5 worm cellular contexts compared by ENCODE assay signal in genomic region chrIV:3694638-3695037, ce11.
TF ChIP-seq lines count a peak whose summit lies in the region.

Gene taf-6.2 (minus strand): TSS chrIV:3694733.
Gene Y37E11AL.3 (plus strand): TSS chrIV:3694935.

TF ChIP-seq in whole organism, L1 larva, 84 proteins besides CTCF, POLR2A, EP300 and RAD21 (continued from another document and continues in another):
- peak; percentile 41 for TF ChIP-seq irx-1 (tag; optimal IDR thresholded peaks at IDR 0.05; lab: Kevin White, UChicago)
- TF ChIP-seq mep-1 (tag; optimal IDR thresholded peaks at IDR 0.05; lab: Kevin White, UChicago) = peak; percentile 68
- peak; percentile 0 to 69 (median 60) for TF ChIP-seq ceh-82 (tag; optimal IDR thresholded peaks at IDR 0.05; lab: Kevin White, UChicago)
- TF ChIP-seq unc-62 (GFP tag; optimal IDR thresholded peaks at IDR 0.05; lab: Kevin White, UChicago) = no peak
- TF ChIP-seq ztf-11 (tag; optimal IDR thresholded peaks at IDR 0.05; lab: Kevin White, UChicago) = no peak
- no peak for TF ChIP-seq nhr-76 (tag; optimal IDR thresholded peaks at IDR 0.05; lab: Kevin White, UChicago)
- TF ChIP-seq snpc-4 (tag; optimal IDR thresholded peaks at IDR 0.05; lab: Kevin White, UChicago) = no peak
- no peak for TF ChIP-seq unc-98 (GFP tag; IDR thresholded peaks at IDR 0.05; lab: Robert Waterston, UW)
- no peak for TF ChIP-seq aha-1 (tag; optimal IDR thresholded peaks at IDR 0.05; lab: Kevin White, UChicago)
- no peak for TF ChIP-seq mab-9 (GFP tag; IDR thresholded peaks at IDR 0.05; lab: Robert Waterston, UW)
- TF ChIP-seq nhr-77 (tag; optimal IDR thresholded peaks at IDR 0.05; lab: Kevin White, UChicago) = no peak
- TF ChIP-seq lin-15B (tag; optimal IDR thresholded peaks at IDR 0.05; lab: Kevin White, UChicago) = peak; percentile 64
- no peak for TF ChIP-seq nhr-12 (tag; optimal IDR thresholded peaks at IDR 0.05; lab: Kevin White, UChicago)
- no peak for TF ChIP-seq hpl-2 (GFP tag; optimal IDR thresholded peaks at IDR 0.05; lab: Kevin White, UChicago)
- TF ChIP-seq C34B4.2 (tag; optimal IDR thresholded peaks at IDR 0.05; lab: Kevin White, UChicago) = no peak
- no peak for TF ChIP-seq sup-37 (GFP tag; optimal IDR thresholded peaks at IDR 0.05; lab: Kevin White, UChicago)
- TF ChIP-seq nhr-47 (tag; optimal IDR thresholded peaks at IDR 0.05; lab: Kevin White, UChicago) = peak; percentile 75
- TF ChIP-seq zag-1 (tag; optimal IDR thresholded peaks at IDR 0.05; lab: Kevin White, UChicago) = no peak
- no peak for TF ChIP-seq rnt-1 (tag; optimal IDR thresholded peaks at IDR 0.05; lab: Kevin White, UChicago)
- no peak for TF ChIP-seq nhr-237 (tag; optimal IDR thresholded peaks at IDR 0.05; lab: Kevin White, UChicago)
- TF ChIP-seq alr-1 (tag; optimal IDR thresholded peaks at IDR 0.05; lab: Kevin White, UChicago; ENCODE audit: borderline replicate concordance) = no peak
- TF ChIP-seq ets-5 (GFP tag; IDR thresholded peaks at IDR 0.05; lab: Robert Waterston, UW) = no peak
- no peak; the same call in 1 of the 2 replicates for TF ChIP-seq nhr-19 (GFP tag; conservative IDR thresholded peaks at IDR 0.05; lab: Robert Waterston, UW)
- TF ChIP-seq elt-3 (tag; optimal IDR thresholded peaks at IDR 0.05; lab: Kevin White, UChicago) = peak in 1 of 6 experiments; percentile 22
- TF ChIP-seq fkh-10 (GFP tag; optimal IDR thresholded peaks at IDR 0.05; lab: Kevin White, UChicago) = no peak
- TF ChIP-seq blmp-1 (tag; optimal IDR thresholded peaks at IDR 0.05; lab: Kevin White, UChicago) = peak; percentile 57
- TF ChIP-seq fos-1 (tag; optimal IDR thresholded peaks at IDR 0.05; lab: Kevin White, UChicago) = no peak

TF ChIP-seq in whole organism, L2 larva, 48 proteins besides CTCF, POLR2A, EP300 and RAD21 (continued from another document and continues in another):
- peak; percentile 52 for TF ChIP-seq crh-2 (tag; optimal IDR thresholded peaks at IDR 0.05; lab: Kevin White, UChicago)
- TF ChIP-seq unc-39 (tag; optimal IDR thresholded peaks at IDR 0.05; lab: Kevin White, UChicago) = no peak
- no peak for TF ChIP-seq nhr-12 (tag; optimal IDR thresholded peaks at IDR 0.05; lab: Kevin White, UChicago)
- TF ChIP-seq nhr-237 (tag; optimal IDR thresholded peaks at IDR 0.05; lab: Kevin White, UChicago) = no peak
- TF ChIP-seq lin-13 (GFP tag; optimal IDR thresholded peaks at IDR 0.05; lab: Kevin White, UChicago) = peak; percentile 50
- TF ChIP-seq gmeb-1 (tag; optimal IDR thresholded peaks at IDR 0.05; lab: Kevin White, UChicago) = peak; percentile 93
- no peak for TF ChIP-seq Y55F3AM.14 (GFP tag; optimal IDR thresholded peaks at IDR 0.05; lab: Kevin White, UChicago)
- TF ChIP-seq ceh-82 (tag; optimal IDR thresholded peaks at IDR 0.05; lab: Kevin White, UChicago) = no peak
- no peak for TF ChIP-seq alr-1 (tag; optimal IDR thresholded peaks at IDR 0.05; lab: Kevin White, UChicago)
- no peak for TF ChIP-seq lin-39 (tag; optimal IDR thresholded peaks at IDR 0.05; lab: Kevin White, UChicago)
- TF ChIP-seq snpc-4 (tag; optimal IDR thresholded peaks at IDR 0.05; lab: Kevin White, UChicago) = no peak
- peak; percentile 33 for TF ChIP-seq nhr-129 (tag; optimal IDR thresholded peaks at IDR 0.05; lab: Kevin White, UChicago)
- TF ChIP-seq elt-1 (tag; optimal IDR thresholded peaks at IDR 0.05; lab: Kevin White, UChicago) = no peak
- no peak for TF ChIP-seq nhr-77 (tag; optimal IDR thresholded peaks at IDR 0.05; lab: Kevin White, UChicago)
- no peak for TF ChIP-seq blmp-1 (tag; optimal IDR thresholded peaks at IDR 0.05; lab: Kevin White, UChicago; ENCODE audit: insufficient read depth)
- TF ChIP-seq fos-1 (tag; optimal IDR thresholded peaks at IDR 0.05; lab: Kevin White, UChicago) = no peak
- peak; percentile 73 for TF ChIP-seq C34F6.9 (tag; optimal IDR thresholded peaks at IDR 0.05; lab: Kevin White, UChicago)
- TF ChIP-seq nhr-21 (tag; optimal IDR thresholded peaks at IDR 0.05; lab: Kevin White, UChicago) = no peak
- TF ChIP-seq sem-4 (tag; optimal IDR thresholded peaks at IDR 0.05; lab: Kevin White, UChicago) = no peak
- no peak for TF ChIP-seq nhr-11 (tag; optimal IDR thresholded peaks at IDR 0.05; lab: Kevin White, UChicago)
- TF ChIP-seq peb-1 (tag; optimal IDR thresholded peaks at IDR 0.05; lab: Kevin White, UChicago) = no peak
- peak; percentile 74 for TF ChIP-seq unc-55 (GFP tag; optimal IDR thresholded peaks at IDR 0.05; lab: Kevin White, UChicago)
- TF ChIP-seq ceh-16 (tag; optimal IDR thresholded peaks at IDR 0.05; lab: Kevin White, UChicago) = no peak
- TF ChIP-seq ztf-1 (GFP tag; conservative IDR thresholded peaks at IDR 0.05; lab: Robert Waterston, UW) = no peak
- no peak for TF ChIP-seq mab-5 (tag; optimal IDR thresholded peaks at IDR 0.05; lab: Kevin White, UChicago)
- peak; percentile 1 for TF ChIP-seq F13H6.1 (tag; optimal IDR thresholded peaks at IDR 0.05; lab: Kevin White, UChicago)
- TF ChIP-seq ZK546.5 (tag; optimal IDR thresholded peaks at IDR 0.05; lab: Kevin White, UChicago) = no peak
- TF ChIP-seq dmd-4 (tag; optimal IDR thresholded peaks at IDR 0.05; lab: Kevin White, UChicago) = no peak
- no peak for TF ChIP-seq R02D3.7 (tag; optimal IDR thresholded peaks at IDR 0.05; lab: Kevin White, UChicago)

TF ChIP-seq in whole organism, L4 larva, 104 proteins besides CTCF, POLR2A, EP300 and RAD21 (continued from another document and continues in another):
- TF ChIP-seq zip-2 (tag; optimal IDR thresholded peaks at IDR 0.05; lab: Kevin White, UChicago) = no peak
- TF ChIP-seq rbr-2 (tag; optimal IDR thresholded peaks at IDR 0.05; lab: Kevin White, UChicago) = peak; percentile 20
- peak; percentile 79 for TF ChIP-seq mes-2 (tag; optimal IDR thresholded peaks at IDR 0.05; lab: Kevin White, UChicago; ENCODE audit: poor library complexity, severe bottlenecking)
- TF ChIP-seq mep-1 (tag; optimal IDR thresholded peaks at IDR 0.05; lab: Kevin White, UChicago) = peak; percentile 33
- TF ChIP-seq Y105C5A.15 (GFP tag; IDR thresholded peaks at IDR 0.05; lab: Robert Waterston, UW) = no peak
- no peak for TF ChIP-seq mdl-1 (tag; optimal IDR thresholded peaks at IDR 0.05; lab: Kevin White, UChicago)
- TF ChIP-seq zfp-2 (tag; optimal IDR thresholded peaks at IDR 0.05; lab: Kevin White, UChicago) = no peak
- TF ChIP-seq ctbp-1 (GFP tag; IDR thresholded peaks at IDR 0.05; lab: Robert Waterston, UW) = no peak
- no peak for TF ChIP-seq dmd-6 (GFP tag; IDR thresholded peaks at IDR 0.05; lab: Robert Waterston, UW)
- TF ChIP-seq T26A8.4 (GFP tag; IDR thresholded peaks at IDR 0.05; lab: Robert Waterston, UW) = no peak
- no peak for TF ChIP-seq arid-1 (GFP tag; conservative IDR thresholded peaks at IDR 0.05; lab: Robert Waterston, UW)
- no peak for TF ChIP-seq skn-1 (tag; optimal IDR thresholded peaks at IDR 0.05; lab: Kevin White, UChicago)
- peak; percentile 52 for TF ChIP-seq nhr-28 (tag; optimal IDR thresholded peaks at IDR 0.05; lab: Kevin White, UChicago)
- TF ChIP-seq dve-1 (tag; optimal IDR thresholded peaks at IDR 0.05; lab: Kevin White, UChicago; ENCODE audit: insufficient read depth) = no peak
- no peak for TF ChIP-seq egl-27 (tag; optimal IDR thresholded peaks at IDR 0.05; lab: Kevin White, UChicago)
- TF ChIP-seq ceh-82 (tag; optimal IDR thresholded peaks at IDR 0.05; lab: Kevin White, UChicago) = no peak
- no peak for TF ChIP-seq F26F4.8 (GFP tag; conservative IDR thresholded peaks at IDR 0.05; lab: Robert Waterston, UW)
- TF ChIP-seq gei-8 (GFP tag; optimal IDR thresholded peaks at IDR 0.05; lab: Kevin White, UChicago) = no peak
- TF ChIP-seq D1046.2 (GFP tag; IDR thresholded peaks at IDR 0.05; lab: Robert Waterston, UW) = no peak
- TF ChIP-seq daf-16 (GFP tag; optimal IDR thresholded peaks at IDR 0.05; lab: Kevin White, UChicago) = no peak
- no peak for TF ChIP-seq daf-16 (tag; optimal IDR thresholded peaks at IDR 0.05; lab: Kevin White, UChicago)
- TF ChIP-seq ZK546.5 (tag; optimal IDR thresholded peaks at IDR 0.05; lab: Kevin White, UChicago) = no peak
- TF ChIP-seq dpl-1 (GFP tag; optimal IDR thresholded peaks at IDR 0.05; lab: Kevin White, UChicago) = peak; percentile 88
- TF ChIP-seq pha-4 (GFP tag; IDR thresholded peaks at IDR 0.05; lab: Robert Waterston, UW) = no peak
- no peak for TF ChIP-seq pha-4 (tag; optimal IDR thresholded peaks at IDR 0.05; lab: Kevin White, UChicago)
- no peak for TF ChIP-seq ceh-62 (tag; optimal IDR thresholded peaks at IDR 0.05; lab: Kevin White, UChicago)
- TF ChIP-seq hif-1 (tag; optimal IDR thresholded peaks at IDR 0.05; lab: Kevin White, UChicago) = no peak
- TF ChIP-seq nhr-25 (tag; optimal IDR thresholded peaks at IDR 0.05; lab: Kevin White, UChicago; ENCODE audit: borderline replicate concordance, insufficient read depth) = no peak
- TF ChIP-seq lin-38 (GFP tag; IDR thresholded peaks at IDR 0.05; lab: Robert Waterston, UW) = peak; percentile 97

TF ChIP-seq in whole organism, mixed stage, embryonic, 35 proteins besides CTCF, POLR2A, EP300 and RAD21 (continued from another document):
- TF ChIP-seq unc-62 (GFP tag; optimal IDR thresholded peaks at IDR 0.05; lab: Kevin White, UChicago) (no peak), ceh-39 (tag; optimal IDR thresholded peaks at IDR 0.05; lab: Kevin White, UChicago) (peak; percentile 72), ztf-11 (tag; optimal IDR thresholded peaks at IDR 0.05; lab: Kevin White, UChicago) (no peak), nhr-28 (tag; optimal IDR thresholded peaks at IDR 0.05; lab: Kevin White, UChicago) (no peak), hlh-1 (tag; optimal IDR thresholded peaks at IDR 0.05; lab: Kevin White, UChicago) (peak; percentile 49), blmp-1 (tag; optimal IDR thresholded peaks at IDR 0.05; lab: Kevin White, UChicago) (no peak), flh-1 (GFP tag; optimal IDR thresholded peaks at IDR 0.05; lab: Kevin White, UChicago) (no peak), nhr-12 (tag; optimal IDR thresholded peaks at IDR 0.05; lab: Kevin White, UChicago) (no peak), lin-13 (tag; optimal IDR thresholded peaks at IDR 0.05; lab: Kevin White, UChicago) (peak; percentile 46), ham-2 (GFP tag; optimal IDR thresholded peaks at IDR 0.05; lab: Kevin White, UChicago) (no peak), nhr-2 (tag; optimal IDR thresholded peaks at IDR 0.05; lab: Kevin White, UChicago) (no peak)

TF ChIP-seq in whole organism, young adult, 124 proteins besides CTCF, POLR2A, EP300 and RAD21 (continued from another document):
- TF ChIP-seq lsy-27 (tag; optimal IDR thresholded peaks at IDR 0.05; lab: Kevin White, UChicago; ENCODE audit: borderline replicate concordance, insufficient read depth) (no peak), tbp1 (GFP tag; optimal IDR thresholded peaks at IDR 0.05; lab: Kevin White, UChicago) (peak; percentile 19), hlh-12 (tag; optimal IDR thresholded peaks at IDR 0.05; lab: Kevin White, UChicago) (no peak), ztf-18 (tag; optimal IDR thresholded peaks at IDR 0.05; lab: Kevin White, UChicago) (no peak), pbrm-1 (GFP tag; IDR thresholded peaks at IDR 0.05; lab: Robert Waterston, UW) (no peak), ztf-26 (tag; optimal IDR thresholded peaks at IDR 0.05; lab: Kevin White, UChicago) (no peak), dpl-1 (GFP tag; optimal IDR thresholded peaks at IDR 0.05; lab: Kevin White, UChicago) (peak; percentile 22), attf-3 (GFP tag; conservative IDR thresholded peaks at IDR 0.05; lab: Robert Waterston, UW) (no peak), F57C9.4 (tag; optimal IDR thresholded peaks at IDR 0.05; lab: Kevin White, UChicago) (no peak), F37B4.10 (GFP tag; IDR thresholded peaks at IDR 0.05; lab: Robert Waterston, UW) (no peak), hsf-1 (GFP tag; IDR thresholded peaks at IDR 0.05; lab: Robert Waterston, UW) (no peak), dpff-1 (tag; optimal IDR thresholded peaks at IDR 0.05; lab: Kevin White, UChicago) (no peak), B0035.1 (tag; optimal IDR thresholded peaks at IDR 0.05; lab: Kevin White, UChicago) (no peak), F52B5.7 (tag; optimal IDR thresholded peaks at IDR 0.05; lab: Kevin White, UChicago) (no peak), efl-1 (GFP tag; optimal IDR thresholded peaks at IDR 0.05; lab: Kevin White, UChicago) (peak; percentile 20), ceh-27 (GFP tag; optimal IDR thresholded peaks at IDR 0.05; lab: Kevin White, UChicago) (no peak), ztf-22 (GFP tag; optimal IDR thresholded peaks at IDR 0.05; lab: Kevin White, UChicago) (no peak), fkh-3 (tag; optimal IDR thresholded peaks at IDR 0.05; lab: Kevin White, UChicago) (no peak), lsl-1 (GFP tag; optimal IDR thresholded peaks at IDR 0.05; lab: Kevin White, UChicago) (peak; percentile 9), mel-28 (tag; optimal IDR thresholded peaks at IDR 0.05; lab: Kevin White, UChicago; ENCODE audit: borderline replicate concordance) (no peak), bed-2 (GFP tag; IDR thresholded peaks at IDR 0.05; lab: Robert Waterston, UW) (no peak), Y95B8A.8 (GFP tag; IDR thresholded peaks at IDR 0.05; lab: Robert Waterston, UW) (no peak), bed-1 (GFP tag; IDR thresholded peaks at IDR 0.05; lab: Robert Waterston, UW) (no peak), lin-35 (GFP tag; optimal IDR thresholded peaks at IDR 0.05; lab: Kevin White, UChicago) (peak in 1 of 3 experiments; percentile 63), K11D2.4 (GFP tag; IDR thresholded peaks at IDR 0.05; lab: Robert Waterston, UW) (no peak), sptf-2 (GFP tag; optimal IDR thresholded peaks at IDR 0.05; lab: Kevin White, UChicago) (no peak), gei-17 (GFP tag; optimal IDR thresholded peaks at IDR 0.05; lab: Kevin White, UChicago) (no peak), ceh-100 (GFP tag; IDR thresholded peaks at IDR 0.05; lab: Robert Waterston, UW) (no peak), pha-4 (tag; optimal IDR thresholded peaks at IDR 0.05; lab: Kevin White, UChicago) (no peak), D2030.7 (GFP tag; IDR thresholded peaks at IDR 0.05; lab: Robert Waterston, UW) (no peak), Y53F4B.3 (GFP tag; IDR thresholded peaks at IDR 0.05; lab: Robert Waterston, UW) (no peak), tlf-1 (GFP tag; optimal IDR thresholded peaks at IDR 0.05; lab: Kevin White, UChicago) (no peak), egl-44 (GFP tag; IDR thresholded peaks at IDR 0.05; lab: Robert Waterston, UW) (no peak), egl-18 (GFP tag; IDR thresholded peaks at IDR 0.05; lab: Robert Waterston, UW) (no peak), lin-54 (GFP tag; optimal IDR thresholded peaks at IDR 0.05; lab: Kevin White, UChicago) (peak; percentile 65)
